Worm (Caenorhabditis elegans) whole organism, L4 larva: Measurements from ENCODE around the gene T27E4.5.

Experiments
- F44E2.7 ChIP-seq: fragments of 200-800 bp; sonication (Bioruptor generic); IDR thresholded peaks from 2 replicates; pipeline ENCODE4 v2.1.2; 2022; ENCODE audit warnings: missing genetic modification characterization, missing compliant biosample characterization
- T26A8.4 ChIP-seq: fragments of 200-800 bp; sonication (Bioruptor generic); IDR thresholded peaks from 2 replicates; pipeline ENCODE4 v1.3.6; 2022; ENCODE audit warnings: missing genetic modification characterization, missing compliant biosample characterization
- Y48G9A.11 ChIP-seq: fragments of 200-800 bp; sonication (Bioruptor generic); IDR thresholded peaks from 2 replicates; pipeline ENCODE4 v1.3.6; 2022; ENCODE audit warnings: missing genetic modification reagents, missing genetic modification characterization, missing compliant biosample characterization
- Y75B8A.6 ChIP-seq: fragments of 200-800 bp; sonication (Bioruptor generic); IDR thresholded peaks from 2 replicates; pipeline ENCODE4 v1.3.6; 2022; ENCODE audit warnings: missing genetic modification reagents, missing genetic modification characterization, missing compliant biosample characterization
- aha-1 ChIP-seq: fragments of 150-350 bp; peaks from one replicate; lab custom pipeline; 2014; ENCODE audit warnings: missing biosample characterization, missing genetic modification characterization
- ceh-20 ChIP-seq: fragments of 200-800 bp; sonication (Bioruptor generic); IDR thresholded peaks from 2 replicates; pipeline ENCODE4 v1.3.6; 2022; ENCODE audit warnings: missing genetic modification reagents, missing genetic modification characterization, missing compliant biosample characterization
- ceh-32 ChIP-seq: sonication (generic microtip); optimal IDR thresholded peaks from 2 replicates; lab custom pipeline; 2016; ENCODE audit warnings: mild to moderate bottlenecking, missing genetic modification characterization, missing compliant biosample characterization; ENCODE audit not compliant: poor library complexity
- ces-1 ChIP-seq: fragments of 150-350 bp; sonication (generic microtip); optimal IDR thresholded peaks from 4 replicates; lab custom pipeline; 2014; ENCODE audit warnings: missing biosample characterization, missing genetic modification reagents, missing genetic modification characterization
- daf-16 ChIP-seq, 3 experiments: sonication (generic microtip); optimal IDR thresholded peaks; 2 replicates each; lab custom pipeline; 2016 to 2017; ENCODE audit warnings: missing genetic modification characterization in 3 of 3, missing genetic modification reagents in 3 of 3, mild to moderate bottlenecking in 2 of 3, missing compliant biosample characterization in 2 of 3, missing biosample characterization in 1 of 3, moderate library complexity in 1 of 3
- dmd-6 ChIP-seq: fragments of 200-800 bp; sonication (Bioruptor generic); IDR thresholded peaks from 2 replicates; pipeline ENCODE4 v1.3.6; 2022; ENCODE audit warnings: missing genetic modification reagents, missing genetic modification characterization, missing compliant biosample characterization
- duxl-1 ChIP-seq: sonication (generic microtip); optimal IDR thresholded peaks from 2 replicates; lab custom pipeline; 2016; ENCODE audit warnings: mild to moderate bottlenecking, missing genetic modification characterization, moderate library complexity, missing compliant biosample characterization; ENCODE audit not compliant: poor library complexity
- dve-1 ChIP-seq: sonication (generic microtip); optimal IDR thresholded peaks from 2 replicates; lab custom pipeline; 2017; ENCODE audit warnings: antibody characterized with exemption, mild to moderate bottlenecking, missing genetic modification characterization, missing compliant biosample characterization; ENCODE audit not compliant: insufficient read depth
- egl-27 ChIP-seq: sonication (generic microtip); optimal IDR thresholded peaks from 3 replicates; lab custom pipeline; 2017; ENCODE audit warnings: missing biosample characterization, missing genetic modification reagents, missing genetic modification characterization
- fkh-10 ChIP-seq: fragments of 150-350 bp; optimal IDR thresholded peaks from 2 replicates; lab custom pipeline; 2014; ENCODE audit warnings: missing biosample characterization, missing genetic modification reagents, missing genetic modification characterization
- hif-1 ChIP-seq, 2 experiments: sonication (generic microtip); optimal IDR thresholded peaks; 2 replicates each; lab custom pipeline; 2016 to 2017; ENCODE audit warnings: missing compliant biosample characterization in 2 of 2, missing genetic modification characterization in 2 of 2, missing genetic modification reagents in 2 of 2, missing genotype in 2 of 2, mild to moderate bottlenecking in 1 of 2
- hlh-11 ChIP-seq: fragments of 200-800 bp; sonication (Bioruptor generic); optimal IDR thresholded peaks from 2 replicates; lab custom pipeline; 2018; ENCODE audit warnings: mild to moderate bottlenecking, missing genetic modification characterization, missing compliant biosample characterization
- hlh-30 ChIP-seq: sonication (generic microtip); optimal IDR thresholded peaks from 2 replicates; lab custom pipeline; 2017; ENCODE audit warnings: antibody characterized with exemption, mild to moderate bottlenecking, missing genetic modification characterization, missing compliant biosample characterization; ENCODE audit not compliant: insufficient read depth
- lin-1 ChIP-seq: fragments of 200-800 bp; sonication (Bioruptor generic); IDR thresholded peaks from 2 replicates; pipeline ENCODE4 v1.3.6; 2022; ENCODE audit warnings: missing genetic modification reagents, missing genetic modification characterization, missing compliant biosample characterization
- lin-29 ChIP-seq: fragments of 200-800 bp; sonication (Bioruptor generic); IDR thresholded peaks from 2 replicates; pipeline ENCODE4 v1.3.6; 2022; ENCODE audit warnings: missing genetic modification reagents, missing genetic modification characterization, missing compliant biosample characterization
- lsy-2 ChIP-seq, 2 experiments: fragments of 150-350 bp in 1 of 2; sonication (generic microtip) in 1 of 2; optimal IDR thresholded peaks; 2 replicates each; lab custom pipeline; 2014 to 2017; ENCODE audit warnings: missing biosample characterization in 2 of 2, missing genetic modification characterization in 2 of 2
- mdl-1 ChIP-seq, 2 experiments: fragments of 150-350 bp in 1 of 2; sonication (generic microtip) in 1 of 2; optimal IDR thresholded peaks; 2 replicates each; lab custom pipeline; 2014 to 2017; ENCODE audit warnings: missing biosample characterization in 2 of 2, missing genetic modification characterization in 2 of 2
- mdt-29 ChIP-seq: fragments of 200-800 bp; sonication (Bioruptor generic); IDR thresholded peaks from 2 replicates; pipeline ENCODE4 v1.3.6; 2022; ENCODE audit warnings: missing genetic modification reagents, missing genetic modification characterization, missing compliant biosample characterization
- mep-1 ChIP-seq: fragments of 150-350 bp; sonication (generic microtip); optimal IDR thresholded peaks from 3 replicates; lab custom pipeline; 2014; ENCODE audit warnings: missing biosample characterization, missing genetic modification characterization
- mxl-2 ChIP-seq: fragments of 200-800 bp; sonication (Bioruptor generic); conservative IDR thresholded peaks from 2 replicates; pipeline ENCODE4 v1.3.6; 2022; ENCODE audit warnings: missing genetic modification reagents, missing genetic modification characterization, missing compliant biosample characterization
- mxl-3 ChIP-seq: fragments of 200-800 bp; sonication (Bioruptor generic); optimal IDR thresholded peaks from 2 replicates; lab custom pipeline; 2018; ENCODE audit warnings: mild to moderate bottlenecking, missing genetic modification characterization, missing compliant biosample characterization
- nhr-11 ChIP-seq: fragments of 150-350 bp; optimal IDR thresholded peaks from 2 replicates; lab custom pipeline; 2014; ENCODE audit warnings: missing biosample characterization, missing genetic modification characterization
- nhr-25 ChIP-seq: sonication (generic microtip); optimal IDR thresholded peaks from 2 replicates; lab custom pipeline; 2017; ENCODE audit warnings: missing genetic modification characterization, mild to moderate bottlenecking, missing compliant biosample characterization, antibody characterized with exemption, moderate library complexity, borderline replicate concordance; ENCODE audit not compliant: insufficient read depth
- nhr-28 ChIP-seq: fragments of 150-350 bp; optimal IDR thresholded peaks from 2 replicates; lab custom pipeline; 2014; ENCODE audit warnings: missing biosample characterization, missing genetic modification characterization
- nhr-48 ChIP-seq: sonication (generic microtip); optimal IDR thresholded peaks from 2 replicates; lab custom pipeline; 2016; ENCODE audit warnings: mild to moderate bottlenecking, missing genetic modification characterization, missing compliant biosample characterization
- nhr-6 ChIP-seq: fragments of 150-350 bp; optimal IDR thresholded peaks from 2 replicates; lab custom pipeline; 2014; ENCODE audit warnings: missing biosample characterization, missing genetic modification characterization
- nhr-77 ChIP-seq: fragments of 150-350 bp; optimal IDR thresholded peaks from 2 replicates; lab custom pipeline; 2014; ENCODE audit warnings: missing biosample characterization, missing genetic modification characterization
- pha-4 ChIP-seq, 2 experiments: fragments of 150-350 bp in 1 of 2; fragments of 200-800 bp in 1 of 2; sonication (Bioruptor generic) in 1 of 2; IDR thresholded peaks in 1 of 2; optimal IDR thresholded peaks in 1 of 2; 2 replicates each; pipeline versions ENCODE4 v1.3.6 to Lab custom; 2014 to 2022; ENCODE audit warnings: missing genetic modification characterization in 2 of 2, missing genetic modification reagents in 2 of 2, missing biosample characterization in 1 of 2, missing compliant biosample characterization in 1 of 2
- unc-39 ChIP-seq: sonication (generic microtip); optimal IDR thresholded peaks from 2 replicates; lab custom pipeline; 2017; ENCODE audit warnings: missing biosample characterization, missing genetic modification characterization
- unc-62 ChIP-seq, 3 experiments: fragments of 150-350 bp in 1 of 3; sonication (generic microtip); optimal IDR thresholded peaks in 2 of 3; peaks in 1 of 3; 1 replicate in 1 of 3; 2 replicates in 2 of 3; lab custom pipeline; 2014 to 2017; ENCODE audit warnings: missing biosample characterization in 3 of 3, missing genetic modification characterization in 3 of 3, missing genetic modification reagents in 3 of 3, missing genotype in 1 of 3
- zip-2 ChIP-seq: fragments of 150-350 bp; optimal IDR thresholded peaks from 2 replicates; lab custom pipeline; 2014; ENCODE audit warnings: missing biosample characterization, missing genetic modification characterization

The T27E4.5 gene

DNA sequence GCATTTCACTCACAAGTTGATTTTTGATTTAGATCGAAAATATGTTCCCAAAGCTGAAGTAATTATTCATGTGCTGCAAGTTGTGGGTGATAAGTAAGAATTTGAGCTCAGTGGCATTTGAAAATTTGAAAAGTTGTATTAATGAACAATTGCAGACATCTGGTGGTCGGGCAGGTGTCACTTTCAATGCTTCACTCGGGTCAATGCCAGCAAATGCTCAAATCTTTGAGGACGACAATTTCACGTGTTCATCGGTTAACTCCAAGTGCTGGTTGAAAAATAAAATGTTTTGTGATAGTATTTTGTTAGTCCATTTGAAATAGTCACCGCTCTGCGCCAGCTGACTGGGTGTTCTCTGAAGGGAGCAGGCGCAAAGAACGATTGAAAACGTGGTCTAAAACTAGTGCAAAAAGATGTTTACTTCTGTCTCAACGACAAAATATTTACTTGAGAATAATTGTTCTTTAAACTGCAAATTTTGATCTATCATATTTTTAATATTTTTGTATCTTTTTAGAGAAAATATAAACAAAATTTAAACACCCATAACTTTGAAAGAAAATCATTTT is 24.6 kb upstream of the T27E4.5 start:
- peak; percentile 86 for TF ChIP-seq dve-1
- TF ChIP-seq nhr-25 (tag; lab: Kevin White, UChicago), result no peak
- no peak for TF ChIP-seq egl-27
- TF ChIP-seq pha-4 (GFP tag; IDR thresholded peaks at IDR 0.05; lab: Robert Waterston, UW), result no peak
- TF ChIP-seq pha-4 (tag; optimal IDR thresholded peaks at IDR 0.05; lab: Kevin White, UChicago), result peak; percentile 52
- peak; percentile 54 for TF ChIP-seq mep-1 (tag; lab: Kevin White, UChicago)
- peak; percentile 24 for TF ChIP-seq nhr-77
- peak in 1 of 2 experiments; percentile 95 for TF ChIP-seq daf-16 (GFP tag; optimal IDR thresholded peaks at IDR 0.05; lab: Kevin White, UChicago)
- TF ChIP-seq daf-16 (tag; optimal IDR thresholded peaks at IDR 0.05; lab: Kevin White, UChicago), result peak; percentile 99
- no peak for TF ChIP-seq duxl-1
- peak in 1 of 2 experiments; percentile 83 for TF ChIP-seq mdl-1 (tag; optimal IDR thresholded peaks at IDR 0.05; lab: Kevin White, UChicago)
- no peak for TF ChIP-seq ceh-32 (tag; lab: Kevin White, UChicago)
- TF ChIP-seq hlh-30 (tag; lab: Kevin White, UChicago), result peak; percentile 92
- TF ChIP-seq F44E2.7 (GFP tag; lab: Robert Waterston, UW), result no peak
- TF ChIP-seq dmd-6 (GFP tag; lab: Robert Waterston, UW), result peak; percentile 79
- TF ChIP-seq nhr-6 (tag; lab: Kevin White, UChicago), result no peak
- peak; percentile 11 for TF ChIP-seq mxl-3 (GFP tag; lab: Kevin White, UChicago)
- TF ChIP-seq nhr-28 (tag; lab: Kevin White, UChicago), result peak; percentile 80
- peak in 1 of 2 experiments; percentile 64 for TF ChIP-seq unc-62 (GFP tag; optimal IDR thresholded peaks at IDR 0.05 in 1 of 2; lab: Kevin White, UChicago)
- no peak for TF ChIP-seq unc-62 (tag; optimal IDR thresholded peaks at IDR 0.05; lab: Kevin White, UChicago)
- 0 out of 2 replicates have a peak, but pooled peaks have one; percentile 27 for TF ChIP-seq T26A8.4 (GFP tag; lab: Robert Waterston, UW)
- peak; percentile 7 to 68 for TF ChIP-seq lsy-2 (tag; optimal IDR thresholded peaks at IDR 0.05; lab: Kevin White, UChicago)
- peak in 1 of 2 experiments; percentile 39 for TF ChIP-seq hif-1 (tag; optimal IDR thresholded peaks at IDR 0.05; lab: Kevin White, UChicago)
- no peak for TF ChIP-seq zip-2
- no peak for TF ChIP-seq lin-29 (GFP tag; lab: Robert Waterston, UW)
- TF ChIP-seq lin-1 (GFP tag; lab: Robert Waterston, UW), result peak; percentile 52; the same call in 1 of the 2 replicates
- TF ChIP-seq ces-1 (GFP tag; lab: Kevin White, UChicago), result no peak
- TF ChIP-seq mdt-29 (GFP tag; lab: Robert Waterston, UW), result 0 out of 2 replicates have a peak, but pooled peaks have one; percentile 53
- TF ChIP-seq unc-39 (tag; lab: Kevin White, UChicago), result no peak
- TF ChIP-seq hlh-11 (tag; lab: Kevin White, UChicago), result peak; percentile 91
- TF ChIP-seq Y48G9A.11 (GFP tag; lab: Robert Waterston, UW), result no peak
- TF ChIP-seq nhr-48 (tag; lab: Kevin White, UChicago), result peak; percentile 58
- peak; percentile 68 for TF ChIP-seq nhr-11 (tag; lab: Kevin White, UChicago)
- peak; percentile 54; the same call in 1 of the 2 replicates for TF ChIP-seq mxl-2 (GFP tag; lab: Robert Waterston, UW)
- TF ChIP-seq fkh-10 (GFP tag; lab: Kevin White, UChicago), result no peak
- peak; percentile 19 for TF ChIP-seq aha-1 (tag; lab: Kevin White, UChicago)

DNA sequence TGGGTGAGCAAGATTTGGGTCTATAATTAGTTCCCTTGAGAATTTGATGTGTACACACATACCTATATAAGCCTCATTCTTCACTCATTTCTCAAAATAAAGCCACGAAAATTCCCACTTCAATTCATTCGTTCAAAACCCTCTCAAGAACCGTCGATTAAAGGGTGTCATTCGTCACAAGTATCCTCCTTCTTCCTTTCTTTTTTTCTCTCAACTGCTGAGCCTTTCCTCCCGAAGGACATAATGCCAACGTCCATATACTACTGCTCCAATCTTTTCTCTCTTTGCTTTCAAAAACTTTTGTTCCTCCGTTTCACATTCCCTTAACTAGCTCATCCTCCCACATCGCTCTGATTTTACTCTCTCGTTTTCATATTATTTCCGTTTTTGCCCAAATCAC is 22.6 kb upstream of the T27E4.5 start, which contains the start of gene T27E4.1:
TSS of gene T27E4.1 (plus strand) at position 137 of the 400 bp plus-strand sequence.
- TF ChIP-seq Y75B8A.6 (GFP tag; lab: Robert Waterston, UW), result no peak
- 0 out of 2 replicates have a peak, but pooled peaks have one; percentile 21 for TF ChIP-seq ceh-20
- TF ChIP-seq mep-1 (tag; lab: Kevin White, UChicago), result peak; percentile 12
- TF ChIP-seq hlh-30 (tag; lab: Kevin White, UChicago), result peak; percentile 31
- TF ChIP-seq fkh-10 (GFP tag; lab: Kevin White, UChicago), result peak; percentile 30
- no peak for TF ChIP-seq dve-1
- TF ChIP-seq, all 104 proteins: peak for 4
